Worm (Caenorhabditis elegans) whole organism, late embryonic: Measurements from ENCODE around the gene pdl-1.

ENCODE experiments used
- K02D7.2 ChIP-seq: sonication (generic microtip); optimal IDR thresholded peaks from 2 replicates; lab custom pipeline; 2017; ENCODE audit warnings: mild to moderate bottlenecking, missing genetic modification characterization, missing compliant biosample characterization
- K09A11.1 ChIP-seq: sonication (generic microtip); optimal IDR thresholded peaks from 2 replicates; lab custom pipeline; 2017; ENCODE audit warnings: antibody characterized with exemption, mild to moderate bottlenecking, missing genetic modification characterization, missing compliant biosample characterization; ENCODE audit not compliant: insufficient read depth
- T23F11.4 ChIP-seq: fragments of 200-800 bp; sonication (Bioruptor generic); optimal IDR thresholded peaks from 2 replicates; lab custom pipeline; 2018; ENCODE audit warnings: mild to moderate bottlenecking, missing genetic modification characterization, missing compliant biosample characterization
- ahr-1 ChIP-seq: sonication (generic microtip); optimal IDR thresholded peaks from 2 replicates; lab custom pipeline; 2016; ENCODE audit warnings: missing genetic modification characterization, missing compliant biosample characterization
- ama-1 ChIP-seq: fragments of 150-350 bp; optimal IDR thresholded peaks from 2 replicates; lab custom pipeline; 2014
- ceh-14 ChIP-seq: sonication (generic microtip); optimal IDR thresholded peaks from 2 replicates; lab custom pipeline; 2016; ENCODE audit warnings: missing genotype, missing genetic modification characterization, missing compliant biosample characterization
- ceh-19 ChIP-seq: fragments of 200-800 bp; sonication (Bioruptor generic); optimal IDR thresholded peaks from 2 replicates; lab custom pipeline; 2018; ENCODE audit warnings: mild to moderate bottlenecking, missing genetic modification characterization, missing compliant biosample characterization
- ceh-2 ChIP-seq: sonication (generic microtip); optimal IDR thresholded peaks from 2 replicates; lab custom pipeline; 2016; ENCODE audit warnings: missing genotype, missing genetic modification characterization, missing compliant biosample characterization
- ceh-30 ChIP-seq: fragments of 150-350 bp; optimal IDR thresholded peaks from 2 replicates; lab custom pipeline; 2014; ENCODE audit warnings: missing biosample characterization, missing genetic modification characterization
- ceh-34 ChIP-seq: sonication (generic microtip); optimal IDR thresholded peaks from 2 replicates; lab custom pipeline; 2016; ENCODE audit warnings: mild to moderate bottlenecking, missing genetic modification characterization, missing compliant biosample characterization
- ceh-48 ChIP-seq: sonication (generic microtip); optimal IDR thresholded peaks from 2 replicates; lab custom pipeline; 2016; ENCODE audit warnings: missing genetic modification characterization, inconsistent platforms, missing compliant biosample characterization
- ceh-6 ChIP-seq: fragments of 200-800 bp; sonication (Bioruptor generic); optimal IDR thresholded peaks from 2 replicates; lab custom pipeline; 2018; ENCODE audit warnings: mild to moderate bottlenecking, missing genetic modification characterization, missing compliant biosample characterization
- ceh-9 ChIP-seq: sonication (generic microtip); optimal IDR thresholded peaks from 2 replicates; lab custom pipeline; 2016; ENCODE audit warnings: mild to moderate bottlenecking, missing genetic modification characterization, inconsistent platforms, missing compliant biosample characterization
- che-1 ChIP-seq: sonication (generic microtip); optimal IDR thresholded peaks from 2 replicates; lab custom pipeline; 2016; ENCODE audit warnings: mild to moderate bottlenecking, missing genetic modification characterization, missing compliant biosample characterization
- elt-4 ChIP-seq: sonication (generic microtip); optimal IDR thresholded peaks from 2 replicates; lab custom pipeline; 2016; ENCODE audit warnings: missing genetic modification characterization, missing compliant biosample characterization
- ets-4 ChIP-seq: sonication (generic microtip); optimal IDR thresholded peaks from 2 replicates; lab custom pipeline; 2016; ENCODE audit warnings: missing genetic modification characterization, missing compliant biosample characterization
- eyg-1 ChIP-seq: sonication (generic microtip); optimal IDR thresholded peaks from 2 replicates; lab custom pipeline; 2016; ENCODE audit warnings: missing genotype, missing genetic modification characterization, missing compliant biosample characterization
- fkh-10 ChIP-seq: fragments of 150-350 bp; optimal IDR thresholded peaks from 2 replicates; lab custom pipeline; 2014; ENCODE audit warnings: missing biosample characterization, missing genetic modification reagents, missing genetic modification characterization
- fkh-6 ChIP-seq: sonication (generic microtip); optimal IDR thresholded peaks from 2 replicates; lab custom pipeline; 2016; ENCODE audit warnings: missing genetic modification characterization, missing compliant biosample characterization
- gmeb-2 ChIP-seq: sonication (generic microtip); optimal IDR thresholded peaks from 2 replicates; lab custom pipeline; 2016; ENCODE audit warnings: missing genetic modification characterization, inconsistent platforms, missing compliant biosample characterization
- hlh-13 ChIP-seq: fragments of 200-800 bp; sonication (Bioruptor generic); optimal IDR thresholded peaks from 2 replicates; lab custom pipeline; 2018; ENCODE audit warnings: mild to moderate bottlenecking, missing genetic modification characterization, missing compliant biosample characterization
- hlh-15 ChIP-seq: sonication (generic microtip); optimal IDR thresholded peaks from 2 replicates; lab custom pipeline; 2016; ENCODE audit warnings: missing genetic modification characterization, missing compliant biosample characterization
- hlh-6 ChIP-seq: sonication (generic microtip); optimal IDR thresholded peaks from 2 replicates; lab custom pipeline; 2016; ENCODE audit warnings: missing genotype, missing genetic modification characterization, missing compliant biosample characterization
- lim-6 ChIP-seq: sonication (generic microtip); optimal IDR thresholded peaks from 2 replicates; lab custom pipeline; 2016; ENCODE audit warnings: missing genetic modification characterization, missing compliant biosample characterization
- lin-11 ChIP-seq: fragments of 200-800 bp; sonication (Bioruptor generic); optimal IDR thresholded peaks from 2 replicates; lab custom pipeline; 2018; ENCODE audit warnings: mild to moderate bottlenecking, missing genetic modification characterization, missing compliant biosample characterization
- madf-2 ChIP-seq: sonication (generic microtip); optimal IDR thresholded peaks from 2 replicates; lab custom pipeline; 2017; ENCODE audit warnings: missing genetic modification characterization, missing compliant biosample characterization
- mec-3 ChIP-seq: sonication (generic microtip); optimal IDR thresholded peaks from 2 replicates; lab custom pipeline; 2016; ENCODE audit warnings: borderline replicate concordance, missing genetic modification characterization, missing compliant biosample characterization
- nfya-1 ChIP-seq: sonication (generic microtip); optimal IDR thresholded peaks from 2 replicates; lab custom pipeline; 2017; ENCODE audit warnings: missing genetic modification characterization, mild to moderate bottlenecking, missing compliant biosample characterization, antibody characterized with exemption, moderate library complexity
- nhr-11 ChIP-seq: fragments of 150-350 bp; optimal IDR thresholded peaks from 2 replicates; lab custom pipeline; 2014; ENCODE audit warnings: missing biosample characterization, missing genetic modification characterization
- npax-4 ChIP-seq: sonication (generic microtip); optimal IDR thresholded peaks from 2 replicates; lab custom pipeline; 2016; ENCODE audit warnings: missing genetic modification characterization, missing compliant biosample characterization
- pag-3 ChIP-seq: sonication (generic microtip); optimal IDR thresholded peaks from 2 replicates; lab custom pipeline; 2016; ENCODE audit warnings: missing compliant biosample characterization, missing genetic modification characterization, borderline replicate concordance
- pat-9 ChIP-seq: fragments of 200-800 bp; sonication (Bioruptor generic); optimal IDR thresholded peaks from 2 replicates; lab custom pipeline; 2018; ENCODE audit warnings: mild to moderate bottlenecking, missing genetic modification characterization, moderate library complexity, missing compliant biosample characterization
- pax-1 ChIP-seq: fragments of 150-350 bp; optimal IDR thresholded peaks from 2 replicates; lab custom pipeline; 2014; ENCODE audit warnings: missing biosample characterization, missing genetic modification characterization
- pha-2 ChIP-seq: sonication (generic microtip); optimal IDR thresholded peaks from 2 replicates; lab custom pipeline; 2017; ENCODE audit warnings: mild to moderate bottlenecking, missing genetic modification characterization, missing compliant biosample characterization
- pha-4 ChIP-seq: fragments of 150-350 bp; optimal IDR thresholded peaks from 2 replicates; lab custom pipeline; 2018; ENCODE audit warnings: missing biosample characterization, missing genetic modification reagents, missing genetic modification characterization
- pqm-1 ChIP-seq: sonication (generic microtip); optimal IDR thresholded peaks from 2 replicates; lab custom pipeline; 2016; ENCODE audit warnings: missing genetic modification characterization, missing compliant biosample characterization
- pros-1 ChIP-seq: fragments of 150-350 bp; optimal IDR thresholded peaks from 2 replicates; lab custom pipeline; 2014; ENCODE audit warnings: missing biosample characterization, missing genetic modification reagents, missing genetic modification characterization
- ref-2 ChIP-seq: sonication (generic microtip); optimal IDR thresholded peaks from 2 replicates; lab custom pipeline; 2016; ENCODE audit warnings: missing genetic modification characterization, missing compliant biosample characterization
- rnt-1 ChIP-seq: sonication (generic microtip); optimal IDR thresholded peaks from 2 replicates; lab custom pipeline; 2016; ENCODE audit warnings: missing genetic modification characterization, missing compliant biosample characterization
- sdc-2 ChIP-seq: sonication (generic microtip); optimal IDR thresholded peaks from 2 replicates; lab custom pipeline; 2016; ENCODE audit warnings: missing genotype, missing genetic modification characterization, missing compliant biosample characterization
- sox-2 ChIP-seq: fragments of 200-800 bp; sonication (Bioruptor generic); IDR thresholded peaks from 2 replicates; pipeline ENCODE4 v1.3.6; 2022; ENCODE audit warnings: missing genetic modification reagents, missing genetic modification characterization, missing compliant biosample characterization
- ttx-3 ChIP-seq: sonication (generic microtip); optimal IDR thresholded peaks from 2 replicates; lab custom pipeline; 2016; ENCODE audit warnings: missing genetic modification reagents, missing genetic modification characterization, missing compliant biosample characterization
- unc-86 ChIP-seq: sonication (generic microtip); optimal IDR thresholded peaks from 2 replicates; lab custom pipeline; 2016; ENCODE audit warnings: missing genetic modification characterization, missing compliant biosample characterization
- zip-5 ChIP-seq: sonication (generic microtip); optimal IDR thresholded peaks from 2 replicates; lab custom pipeline; 2016; ENCODE audit warnings: missing genetic modification characterization, missing compliant biosample characterization

Gene pdl-1

DNA sequence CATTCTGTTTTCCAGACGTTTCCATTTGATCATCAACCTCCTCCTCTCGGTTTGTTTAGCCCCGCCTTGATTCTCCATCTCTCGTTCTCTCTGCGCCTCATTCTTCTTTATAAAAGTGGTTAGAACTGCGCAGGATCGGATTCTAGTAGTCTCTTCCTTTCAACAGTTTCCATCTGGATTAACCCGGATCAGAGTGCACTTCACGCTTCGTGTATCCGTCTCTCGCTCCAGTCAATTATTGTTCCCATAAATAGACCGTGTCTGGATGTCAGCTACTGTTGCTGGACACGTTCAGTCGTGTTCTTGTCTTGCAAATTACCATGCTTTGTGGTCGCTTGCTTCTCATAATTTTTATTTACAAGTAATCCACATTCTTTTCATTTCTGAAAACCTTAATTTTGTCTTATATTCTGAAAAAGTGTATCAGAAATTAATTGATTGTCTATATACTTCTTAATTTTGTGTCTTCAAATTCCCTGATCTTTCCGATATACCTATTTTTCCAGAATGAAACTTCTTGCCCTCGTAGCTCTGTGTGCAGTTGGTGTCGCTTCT lies 45.1 kb downstream of the pdl-1 start, which contains the start of gene F32A5.4:
Gene F32A5.4 (plus strand): TSS at position 505 of the 555 bp plus-strand sequence.
- TF ChIP-seq fkh-10 (GFP tag; lab: Kevin White, UChicago) (no peak), K09A11.1 (no peak), nhr-11 (tag; lab: Kevin White, UChicago) (no peak), rnt-1 (tag; lab: Kevin White, UChicago) (no peak), sox-2 (GFP tag; lab: Robert Waterston, UW) (no peak)

DNA sequence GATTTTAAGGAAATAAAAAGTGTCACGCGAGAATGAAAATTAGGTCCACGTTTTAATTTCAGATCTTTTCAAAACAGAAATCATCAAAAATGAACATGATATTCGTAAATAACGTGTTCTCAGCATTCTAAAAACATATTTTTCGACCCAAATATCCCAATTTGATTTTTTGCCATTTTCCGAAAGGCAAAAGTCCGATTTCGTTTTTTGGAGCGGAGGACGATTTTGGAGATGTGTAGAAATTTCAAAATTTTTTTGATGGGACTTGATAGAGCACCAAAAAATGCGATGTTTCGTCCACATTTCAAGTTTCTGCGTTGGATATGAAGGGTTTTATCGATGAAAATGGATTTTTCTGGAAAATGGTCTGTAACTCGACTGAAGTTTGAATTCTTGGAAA lies 47.1 kb downstream of the pdl-1 start:
- TF ChIP-seq T23F11.4 (no peak), pax-1 (tag; lab: Kevin White, UChicago) (no peak), hlh-6 (tag; lab: Kevin White, UChicago) (no peak), ceh-6 (no peak), fkh-6 (tag; lab: Kevin White, UChicago) (no peak), hlh-15 (tag; lab: Kevin White, UChicago) (no peak), K09A11.1 (no peak), elt-4 (tag; lab: Kevin White, UChicago) (no peak), pag-3 (tag; lab: Kevin White, UChicago) (no peak), lim-6 (tag; lab: Kevin White, UChicago) (no peak), ets-4 (no peak), che-1 (no peak), ttx-3 (tag; lab: Kevin White, UChicago) (no peak), ceh-2 (tag; lab: Kevin White, UChicago) (no peak), zip-5 (tag; lab: Kevin White, UChicago) (no peak)

DNA sequence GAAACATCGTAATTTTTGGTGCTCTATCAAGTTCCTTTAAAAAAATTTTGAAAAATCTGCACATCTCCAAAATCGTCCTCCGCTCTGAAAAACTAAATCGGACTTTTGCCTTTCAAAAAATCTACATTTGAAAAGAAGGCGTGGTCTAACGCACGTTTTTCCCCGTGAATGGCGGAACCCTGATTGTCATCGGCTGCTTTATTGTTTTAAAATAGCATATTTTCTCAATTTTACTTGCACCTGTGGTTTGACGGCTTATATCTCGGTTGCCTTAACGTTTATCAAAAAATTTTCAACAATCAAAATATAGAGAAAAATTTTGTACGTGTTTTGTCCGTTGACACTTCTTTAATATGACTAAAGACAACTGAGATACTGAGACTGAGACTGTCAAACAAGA lies 48.4 kb downstream of the pdl-1 start:
- TF ChIP-seq pax-1 (tag; lab: Kevin White, UChicago) (no peak), unc-86 (tag; lab: Kevin White, UChicago) (no peak), eyg-1 (tag; lab: Kevin White, UChicago) (no peak), ceh-6 (no peak), sdc-2 (tag; lab: Kevin White, UChicago) (no peak), nfya-1 (tag; lab: Kevin White, UChicago) (no peak), ceh-48 (tag; lab: Kevin White, UChicago) (no peak), ceh-34 (tag; lab: Kevin White, UChicago) (no peak), pha-2 (tag; lab: Kevin White, UChicago) (no peak), ceh-9 (tag; lab: Kevin White, UChicago) (no peak), ceh-14 (no peak), rnt-1 (tag; lab: Kevin White, UChicago) (no peak), lin-11 (no peak), hlh-6 (tag; lab: Kevin White, UChicago) (no peak), pat-9 (tag; lab: Kevin White, UChicago) (no peak), mec-3 (tag; lab: Kevin White, UChicago) (no peak), ceh-19 (GFP tag; lab: Kevin White, UChicago) (no peak), hlh-13 (no peak)

DNA sequence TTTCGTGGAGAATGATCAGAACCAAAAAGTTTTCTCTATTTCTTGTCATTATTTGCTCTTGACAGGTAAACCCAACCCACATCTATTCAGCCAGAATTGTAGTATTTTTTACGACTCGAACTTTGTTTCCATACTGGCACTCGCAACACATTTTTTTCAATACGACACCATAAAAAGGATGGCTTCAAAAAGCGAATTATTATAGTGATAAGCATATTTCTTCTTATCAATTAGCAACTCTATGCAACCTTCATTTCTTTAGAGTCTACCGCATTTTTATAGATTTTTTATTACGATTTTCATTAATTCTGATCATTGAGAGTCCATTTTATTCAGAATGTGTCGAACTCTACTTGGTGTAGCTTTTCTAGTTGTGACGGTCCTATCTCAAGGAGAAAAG lies 48.9 kb downstream of the pdl-1 start, which contains the start of gene ctsa-3.1:
Gene ctsa-3.1 (plus strand): TSS at position 337 of the 400 bp plus-strand sequence.
- TF ChIP-seq pat-9 (tag; lab: Kevin White, UChicago) (no peak), pha-4 (tag; lab: Kevin White, UChicago) (no peak), ceh-9 (tag; lab: Kevin White, UChicago) (no peak), K02D7.2 (no peak), ahr-1 (tag; lab: Kevin White, UChicago) (no peak), lim-6 (tag; lab: Kevin White, UChicago) (no peak), elt-4 (tag; lab: Kevin White, UChicago) (no peak), gmeb-2 (no peak), pros-1 (tag; lab: Kevin White, UChicago) (no peak), madf-2 (tag; lab: Kevin White, UChicago) (no peak), ceh-6 (no peak), pag-3 (tag; lab: Kevin White, UChicago) (no peak), eyg-1 (tag; lab: Kevin White, UChicago) (no peak), ceh-30 (tag; lab: Kevin White, UChicago) (no peak), ama-1 (lab: Kevin White, UChicago) (no peak), ref-2 (tag; lab: Kevin White, UChicago) (no peak), ceh-19 (GFP tag; lab: Kevin White, UChicago) (no peak), pqm-1 (tag; lab: Kevin White, UChicago) (no peak), npax-4 (tag; lab: Kevin White, UChicago) (no peak)
- TF ChIP-seq, all 69 proteins: peak for 0
